Worm (Caenorhabditis elegans) whole organism, L3 larva: ENCODE data around the gene K06A4.7.
A peak's percentile ranks its signal among the peaks of the same experiment; 100 is the strongest.

ENCODE experiments used
- R02D3.7 ChIP-seq: fragments of 150-350 bp; optimal IDR thresholded peaks from 2 replicates; lab custom pipeline; 2014; ENCODE audit warnings: missing biosample characterization, missing genetic modification characterization
- ZK546.5 ChIP-seq: sonication (generic microtip); optimal IDR thresholded peaks from 2 replicates; lab custom pipeline; 2017; ENCODE audit warnings: missing biosample characterization, missing genetic modification characterization
- aly-2 ChIP-seq: fragments of 150-350 bp; optimal IDR thresholded peaks from 2 replicates; lab custom pipeline; 2014; ENCODE audit warnings: missing biosample characterization, missing genetic modification characterization
- ama-1 ChIP-seq: fragments of 150-350 bp; optimal IDR thresholded peaks from 2 replicates; lab custom pipeline; 2018
- ceh-16 ChIP-seq: sonication (generic microtip); optimal IDR thresholded peaks from 2 replicates; lab custom pipeline; 2017; ENCODE audit warnings: missing biosample characterization, missing genetic modification characterization
- ceh-28 ChIP-seq: fragments of 150-350 bp; optimal IDR thresholded peaks from 2 replicates; lab custom pipeline; 2014; ENCODE audit warnings: missing biosample characterization, missing genetic modification reagents, missing genetic modification characterization
- ceh-82 ChIP-seq: fragments of 150-350 bp; optimal IDR thresholded peaks from 2 replicates; lab custom pipeline; 2014; ENCODE audit warnings: missing biosample characterization, missing genetic modification characterization
- ceh-9 ChIP-seq: sonication (generic microtip); optimal IDR thresholded peaks from 2 replicates; lab custom pipeline; 2018; ENCODE audit warnings: missing biosample characterization, missing genetic modification characterization
- daf-12 ChIP-seq: fragments of 150-350 bp; optimal IDR thresholded peaks from 2 replicates; lab custom pipeline; 2014; ENCODE audit warnings: missing biosample characterization, missing genetic modification reagents, missing genetic modification characterization
- egl-27 ChIP-seq: sonication (generic microtip); optimal IDR thresholded peaks from 4 replicates; lab custom pipeline; 2017; ENCODE audit warnings: missing biosample characterization, missing genetic modification reagents, missing genetic modification characterization
- egl-5 ChIP-seq: fragments of 150-350 bp; optimal IDR thresholded peaks from 2 replicates; lab custom pipeline; 2017; ENCODE audit warnings: missing biosample characterization, missing genetic modification reagents, missing genetic modification characterization, inconsistent platforms
- elt-1 ChIP-seq: fragments of 150-350 bp; optimal IDR thresholded peaks from 2 replicates; lab custom pipeline; 2014; ENCODE audit warnings: missing biosample characterization, missing genetic modification characterization
- elt-2 ChIP-seq: sonication (generic microtip); optimal IDR thresholded peaks from 2 replicates; lab custom pipeline; 2016; ENCODE audit warnings: missing genetic modification reagents, mild to moderate bottlenecking, missing genetic modification characterization, missing compliant biosample characterization
- elt-3 ChIP-seq, 3 experiments: fragments of 150-350 bp in 1 of 3; sonication (generic microtip) in 2 of 3; optimal IDR thresholded peaks; 2 replicates in 2 of 3; 4 replicates in 1 of 3; lab custom pipeline; 2014 to 2017; ENCODE audit warnings: missing biosample characterization in 3 of 3, missing genetic modification characterization in 3 of 3
- eor-1 ChIP-seq, 2 experiments: fragments of 150-350 bp; optimal IDR thresholded peaks; 2 replicates each; lab custom pipeline; 2014 to 2018; ENCODE audit warnings: missing biosample characterization in 2 of 2, missing genetic modification characterization in 2 of 2
- fkh-10 ChIP-seq: sonication (generic microtip); optimal IDR thresholded peaks from 2 replicates; lab custom pipeline; 2017; ENCODE audit warnings: missing biosample characterization, missing genetic modification reagents, missing genetic modification characterization
- fkh-2 ChIP-seq: fragments of 150-350 bp; optimal IDR thresholded peaks from 2 replicates; lab custom pipeline; 2014; ENCODE audit warnings: missing biosample characterization, missing genetic modification reagents, missing genetic modification characterization
- fos-1 ChIP-seq: fragments of 150-350 bp; optimal IDR thresholded peaks from 2 replicates; lab custom pipeline; 2014; ENCODE audit warnings: missing biosample characterization, missing genetic modification characterization
- hmg-11 ChIP-seq: sonication (generic microtip); optimal IDR thresholded peaks from 2 replicates; lab custom pipeline; 2016; ENCODE audit warnings: missing genetic modification characterization, missing compliant biosample characterization
- jun-1 ChIP-seq: fragments of 150-350 bp; optimal IDR thresholded peaks from 2 replicates; lab custom pipeline; 2014; ENCODE audit warnings: missing biosample characterization, missing genetic modification reagents, missing genetic modification characterization
- lin-15B ChIP-seq: fragments of 150-350 bp; optimal IDR thresholded peaks from 2 replicates; lab custom pipeline; 2014; ENCODE audit warnings: missing biosample characterization, missing genetic modification characterization
- lin-39 ChIP-seq: fragments of 150-350 bp; optimal IDR thresholded peaks from 2 replicates; lab custom pipeline; 2018; ENCODE audit warnings: missing biosample characterization, missing genetic modification reagents, missing genetic modification characterization
- lsy-12 ChIP-seq: sonication (generic microtip); optimal IDR thresholded peaks from 2 replicates; lab custom pipeline; 2016; ENCODE audit warnings: mild to moderate bottlenecking, missing genetic modification characterization, missing compliant biosample characterization
- mdl-1 ChIP-seq: fragments of 150-350 bp; optimal IDR thresholded peaks from 2 replicates; lab custom pipeline; 2014; ENCODE audit warnings: missing biosample characterization, missing genetic modification characterization
- mml-1 ChIP-seq: fragments of 150-350 bp; sonication (generic microtip); optimal IDR thresholded peaks from 3 replicates; lab custom pipeline; 2014; ENCODE audit warnings: missing biosample characterization, missing genetic modification characterization
- nfya-1 ChIP-seq: sonication (generic microtip); optimal IDR thresholded peaks from 2 replicates; lab custom pipeline; 2017; ENCODE audit warnings: missing genetic modification characterization, mild to moderate bottlenecking, missing compliant biosample characterization, antibody characterized with exemption, moderate library complexity; ENCODE audit not compliant: insufficient read depth
- nhr-23 ChIP-seq: fragments of 150-350 bp; optimal IDR thresholded peaks from 2 replicates; lab custom pipeline; 2014; ENCODE audit warnings: missing biosample characterization, missing genetic modification reagents, missing genetic modification characterization
- nhr-237 ChIP-seq: fragments of 150-350 bp; optimal IDR thresholded peaks from 2 replicates; lab custom pipeline; 2014; ENCODE audit warnings: missing biosample characterization, missing genetic modification characterization
- nhr-25 ChIP-seq: sonication (generic microtip); optimal IDR thresholded peaks from 2 replicates; lab custom pipeline; 2017; ENCODE audit warnings: missing biosample characterization, missing genetic modification characterization
- nhr-28 ChIP-seq: fragments of 150-350 bp; optimal IDR thresholded peaks from 2 replicates; lab custom pipeline; 2014; ENCODE audit warnings: missing biosample characterization, missing genetic modification characterization
- nhr-43 ChIP-seq: sonication (generic microtip); optimal IDR thresholded peaks from 2 replicates; lab custom pipeline; 2016; ENCODE audit warnings: mild to moderate bottlenecking, missing genetic modification characterization, missing compliant biosample characterization; ENCODE audit not compliant: poor library complexity, severe bottlenecking
- nhr-67 ChIP-seq: fragments of 150-350 bp; optimal IDR thresholded peaks from 2 replicates; lab custom pipeline; 2014; ENCODE audit warnings: missing biosample characterization, missing genetic modification characterization
- nhr-76 ChIP-seq: fragments of 150-350 bp; sonication (generic microtip); optimal IDR thresholded peaks from 5 replicates; lab custom pipeline; 2014; ENCODE audit warnings: missing biosample characterization, missing genetic modification characterization
- nhr-77 ChIP-seq: fragments of 150-350 bp; optimal IDR thresholded peaks from 2 replicates; lab custom pipeline; 2014; ENCODE audit warnings: missing biosample characterization, missing genetic modification characterization
- pha-4 ChIP-seq: fragments of 150-350 bp; optimal IDR thresholded peaks from 2 replicates; lab custom pipeline; 2014; ENCODE audit warnings: missing biosample characterization, missing genetic modification reagents, missing genetic modification characterization
- pqm-1 ChIP-seq: fragments of 150-350 bp; optimal IDR thresholded peaks from 2 replicates; lab custom pipeline; 2017; ENCODE audit warnings: missing biosample characterization, missing genetic modification characterization, inconsistent platforms
- sea-2 ChIP-seq: fragments of 150-350 bp; sonication (generic microtip); optimal IDR thresholded peaks from 4 replicates; lab custom pipeline; 2014; ENCODE audit warnings: missing biosample characterization, missing genetic modification reagents, missing genetic modification characterization
- skn-1 ChIP-seq: fragments of 150-350 bp; optimal IDR thresholded peaks from 2 replicates; lab custom pipeline; 2014; ENCODE audit warnings: missing biosample characterization, missing genetic modification characterization
- snpc-4 ChIP-seq: fragments of 150-350 bp; optimal IDR thresholded peaks from 2 replicates; lab custom pipeline; 2014; ENCODE audit warnings: missing biosample characterization, missing genetic modification characterization
- tbx-2 ChIP-seq: sonication (generic microtip); optimal IDR thresholded peaks from 2 replicates; lab custom pipeline; 2016; ENCODE audit warnings: mild to moderate bottlenecking, missing genetic modification characterization, missing compliant biosample characterization
- unc-39 ChIP-seq: sonication (generic microtip); optimal IDR thresholded peaks from 4 replicates; lab custom pipeline; 2017; ENCODE audit warnings: missing biosample characterization, missing genetic modification characterization
- unc-62 ChIP-seq: fragments of 150-350 bp; sonication (generic microtip); optimal IDR thresholded peaks from 4 replicates; lab custom pipeline; 2014; ENCODE audit warnings: missing biosample characterization, missing genetic modification reagents, missing genetic modification characterization
- zag-1 ChIP-seq: fragments of 150-350 bp; optimal IDR thresholded peaks from 2 replicates; lab custom pipeline; 2014; ENCODE audit warnings: missing biosample characterization, missing genetic modification characterization
- ztf-11 ChIP-seq: fragments of 150-350 bp; optimal IDR thresholded peaks from 2 replicates; lab custom pipeline; 2014; ENCODE audit warnings: missing biosample characterization, missing genetic modification characterization
- ztf-4 ChIP-seq: fragments of 150-350 bp; optimal IDR thresholded peaks from 2 replicates; lab custom pipeline; 2014; ENCODE audit warnings: missing biosample characterization, missing genetic modification characterization

The K06A4.7 gene

ce11 chrV:9524099-9524498 is 32.8 kb upstream of the K06A4.7 start, which contains the start of gene C50F4.9:
TSS of gene C50F4.9 (minus strand) at chrV:9524199.
- TF ChIP-seq aly-2 (tag; lab: Kevin White, UChicago) (no peak), eor-1 (tag; optimal IDR thresholded peaks at IDR 0.05; lab: Kevin White, UChicago) (no peak), elt-1 (tag; lab: Kevin White, UChicago) (no peak), nhr-77 (tag; lab: Kevin White, UChicago) (no peak), hmg-11 (no peak), unc-39 (tag; lab: Kevin White, UChicago) (no peak)

- no peak for TF ChIP-seq lin-39 (tag; lab: Kevin White, UChicago)
- TF ChIP-seq unc-39 (tag; lab: Kevin White, UChicago) = no peak
- no peak for TF ChIP-seq nhr-23 (tag; lab: Kevin White, UChicago)
- TF ChIP-seq ztf-11 (tag; lab: Kevin White, UChicago) = no peak
- TF ChIP-seq nfya-1 = no peak
- TF ChIP-seq nhr-237 (tag; lab: Kevin White, UChicago) = no peak
- TF ChIP-seq jun-1 = no peak
- TF ChIP-seq ceh-16 = no peak
- TF ChIP-seq tbx-2 (tag; lab: Kevin White, UChicago) = no peak
These were observed 30.4 kb upstream of the K06A4.7 start for ce11 chrV:9521697-9522096.

DNA sequence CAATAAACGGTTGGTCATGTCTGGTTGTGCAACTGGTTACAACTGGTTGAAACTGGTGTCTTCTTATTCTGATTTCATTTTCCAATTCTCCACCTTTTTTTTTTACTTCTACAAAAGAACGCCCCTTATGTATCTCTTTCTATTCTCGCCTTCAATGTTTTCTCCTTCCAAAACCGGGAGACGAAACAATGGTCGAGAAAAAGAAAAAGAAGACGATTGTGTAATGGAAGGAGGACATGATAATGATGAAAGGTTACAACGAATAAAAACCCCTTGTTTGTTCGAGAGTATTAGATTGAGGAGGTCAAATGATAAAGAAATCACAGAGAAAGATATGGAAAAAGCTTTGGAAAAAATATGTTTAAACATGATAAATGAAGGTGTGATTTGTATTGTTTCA is 27.5 kb upstream of the K06A4.7 start, which contains the start of gene C50F4.8:
Gene C50F4.8 (minus strand): TSS at position 28 of the 400 bp plus-strand sequence.
- TF ChIP-seq lin-39 (tag; lab: Kevin White, UChicago) (no peak), pha-4 (tag; lab: Kevin White, UChicago) (no peak), jun-1 (no peak), nhr-23 (tag; lab: Kevin White, UChicago) (peak; percentile 55), nhr-237 (tag; lab: Kevin White, UChicago) (no peak), ZK546.5 (no peak), ama-1 (peak; percentile 37), ceh-16 (no peak)
- TF ChIP-seq, all 47 proteins: peak for 2

- TF ChIP-seq elt-3 (tag; optimal IDR thresholded peaks at IDR 0.05; lab: Kevin White, UChicago) (peak in 2 of 3 experiments; percentile 41 to 56), tbx-2 (tag; lab: Kevin White, UChicago) (no peak), ceh-28 (tag; lab: Kevin White, UChicago) (no peak), ztf-11 (tag; lab: Kevin White, UChicago) (no peak), sea-2 (GFP tag; lab: Kevin White, UChicago) (no peak), ceh-82 (tag; lab: Kevin White, UChicago) (no peak), egl-5 (tag; lab: Kevin White, UChicago) (no peak), nhr-237 (tag; lab: Kevin White, UChicago) (no peak), nhr-23 (tag; lab: Kevin White, UChicago) (peak; percentile 86), nhr-77 (tag; lab: Kevin White, UChicago) (no peak), ztf-4 (tag; lab: Kevin White, UChicago) (no peak), lsy-12 (tag; lab: Kevin White, UChicago) (peak; percentile 20), zag-1 (tag; lab: Kevin White, UChicago) (no peak), eor-1 (tag; optimal IDR thresholded peaks at IDR 0.05; lab: Kevin White, UChicago) (no peak), hmg-11 (no peak), aly-2 (tag; lab: Kevin White, UChicago) (no peak), nhr-43 (tag; lab: Kevin White, UChicago) (peak; percentile 68), unc-62 (no peak), ama-1 (no peak), lin-39 (tag; lab: Kevin White, UChicago) (no peak), fkh-2 (tag; lab: Kevin White, UChicago) (no peak), ceh-9 (tag; lab: Kevin White, UChicago) (no peak), jun-1 (peak; percentile 69), egl-27 (no peak), nhr-67 (tag; lab: Kevin White, UChicago) (no peak), nfya-1 (no peak), unc-39 (tag; lab: Kevin White, UChicago) (no peak), ZK546.5 (no peak), fos-1 (tag; lab: Kevin White, UChicago) (no peak), nhr-28 (tag; lab: Kevin White, UChicago) (no peak), elt-2 (peak; percentile 51), mdl-1 (tag; lab: Kevin White, UChicago) (no peak), daf-12 (tag; lab: Kevin White, UChicago) (no peak), snpc-4 (tag; lab: Kevin White, UChicago) (no peak), ceh-16 (no peak), mml-1 (tag; lab: Kevin White, UChicago) (no peak), nhr-25 (tag; lab: Kevin White, UChicago) (peak; percentile 26), fkh-10 (GFP tag; lab: Kevin White, UChicago) (no peak), pqm-1 (tag; lab: Kevin White, UChicago) (peak; percentile 88), pha-4 (tag; lab: Kevin White, UChicago) (no peak), lin-15B (tag; lab: Kevin White, UChicago) (no peak), R02D3.7 (tag; lab: Kevin White, UChicago) (no peak), skn-1 (no peak), nhr-76 (no peak), elt-1 (tag; lab: Kevin White, UChicago) (no peak)
These were observed 25.0 kb upstream of the K06A4.7 start for ce11 chrV:9516280-9516679.
